Worm (Caenorhabditis elegans): ENCODE measurements around the gene frm-5.2.

DNA sequence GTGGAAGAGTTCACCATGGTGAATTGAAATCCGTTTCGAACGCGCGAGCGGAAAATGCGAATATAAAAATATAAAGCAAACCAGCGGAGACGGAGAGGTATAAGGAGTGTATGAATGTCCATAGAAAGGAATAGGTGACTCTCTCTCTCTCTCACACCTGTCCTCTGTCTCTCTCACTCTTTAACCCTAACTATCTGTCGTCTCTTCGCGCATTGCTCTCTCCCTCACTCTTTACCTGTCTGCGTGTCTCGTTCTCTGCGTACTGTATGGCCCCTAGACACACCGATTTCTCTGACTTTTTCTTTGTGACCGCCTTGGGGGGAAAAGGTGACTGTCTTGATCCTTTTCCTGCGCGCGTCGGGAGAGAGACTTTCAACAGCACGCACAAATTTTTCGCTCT lies 50.8 kb downstream of the frm-5.2 start:
- no peak for TF ChIP-seq him-1 (tag; optimal IDR thresholded peaks at IDR 0.05)
- TF ChIP-seq dao-5 (tag; optimal IDR thresholded peaks at IDR 0.05): no peak
- TF ChIP-seq W03F9.2 (tag; optimal IDR thresholded peaks at IDR 0.05): no peak
